Worm (Caenorhabditis elegans): ENCODE data around the gene C44B7.11.

The C44B7.11 gene

ce11 chrII:6853059-6853466 lies 44.3 kb downstream of the C44B7.11 start (continued):
- TF ChIP-seq nhr-90 (tag; optimal IDR thresholded peaks at IDR 0.05) (peak; percentile 64), nfyb-1 (GFP tag; IDR thresholded peaks at IDR 0.05) (peak; percentile 61), lin-26 (GFP tag; IDR thresholded peaks at IDR 0.05) (peak; percentile 75), F49E8.2 (tag; optimal IDR thresholded peaks at IDR 0.05; ENCODE audit: insufficient read depth) (no peak), hmg-20 (GFP tag; IDR thresholded peaks at IDR 0.05) (peak; percentile 21; the same call in 1 of the 2 replicates), rcor-1 (GFP tag; IDR thresholded peaks at IDR 0.05) (peak; percentile 72), zfh-2 (GFP tag; conservative IDR thresholded peaks at IDR 0.05) (peak; percentile 77), dpff-1 (tag; optimal IDR thresholded peaks at IDR 0.05) (no peak), lsy-27 (tag; optimal IDR thresholded peaks at IDR 0.05; ENCODE audit: borderline replicate concordance, insufficient read depth) (no peak), K11D2.4 (GFP tag; IDR thresholded peaks at IDR 0.05) (peak; percentile 71; the same call in 1 of the 2 replicates), dox-1 (GFP tag; IDR thresholded peaks at IDR 0.05) (peak; percentile 88), die-1 (tag; optimal IDR thresholded peaks at IDR 0.05) (peak; percentile 61), ceh-91 (GFP tag; IDR thresholded peaks at IDR 0.05) (peak; percentile 40; the same call in 1 of the 2 replicates), Y79H2A.3 (GFP tag; conservative IDR thresholded peaks at IDR 0.05) (0 out of 2 replicates have a peak, but pooled peaks have one; percentile 25), tbp1 (GFP tag; optimal IDR thresholded peaks at IDR 0.05) (peak; percentile 93), akir-1 (GFP tag; optimal IDR thresholded peaks at IDR 0.05) (peak; percentile 64), gei-17 (GFP tag; optimal IDR thresholded peaks at IDR 0.05) (no peak), pha-4 (tag; optimal IDR thresholded peaks at IDR 0.05) (no peak), ama-1 (optimal IDR thresholded peaks at IDR 0.05) (no peak), ama-1 (GFP tag; optimal IDR thresholded peaks at IDR 0.05) (peak; percentile 33 to 87), egl-44 (GFP tag; IDR thresholded peaks at IDR 0.05) (no peak), lin-35 (GFP tag; optimal IDR thresholded peaks at IDR 0.05) (peak in 1 of 3 experiments; percentile 33), T26A5.8 (tag; optimal IDR thresholded peaks at IDR 0.05) (no peak), snpc-1.3 (tag; optimal IDR thresholded peaks at IDR 0.05; ENCODE audit: insufficient read depth) (no peak), ceh-79 (tag; optimal IDR thresholded peaks at IDR 0.05) (no peak), zim-3 (tag; optimal IDR thresholded peaks at IDR 0.05) (no peak), madf-6 (GFP tag; IDR thresholded peaks at IDR 0.05) (peak; percentile 64; the same call in 1 of the 2 replicates), Y53G8AR.9 (GFP tag; conservative IDR thresholded peaks at IDR 0.05) (0 out of 2 replicates have a peak, but pooled peaks have one; percentile 41), ztf-28 (GFP tag; IDR thresholded peaks at IDR 0.05) (0 out of 2 replicates have a peak, but pooled peaks have one; percentile 49), F23B12.7 (tag; optimal IDR thresholded peaks at IDR 0.05; ENCODE audit: insufficient read depth) (no peak), mel-28 (tag; optimal IDR thresholded peaks at IDR 0.05; ENCODE audit: borderline replicate concordance) (no peak), attf-3 (GFP tag; conservative IDR thresholded peaks at IDR 0.05) (peak; percentile 53; the same call in 1 of the 2 replicates), aptf-2 (GFP tag; conservative IDR thresholded peaks at IDR 0.05) (no peak), ceh-27 (GFP tag; optimal IDR thresholded peaks at IDR 0.05) (peak; percentile 65), lin-40 (tag; optimal IDR thresholded peaks at IDR 0.05) (peak; percentile 69), fkh-3 (tag; optimal IDR thresholded peaks at IDR 0.05) (peak; percentile 48), ztf-26 (tag; optimal IDR thresholded peaks at IDR 0.05) (peak; percentile 45), ztf-22 (GFP tag; optimal IDR thresholded peaks at IDR 0.05) (no peak), ztf-6 (GFP tag; IDR thresholded peaks at IDR 0.05) (0 out of 2 replicates have a peak, but pooled peaks have one; percentile 30), ZK185.1 (tag; optimal IDR thresholded peaks at IDR 0.05; ENCODE audit: poor library complexity, severe bottlenecking) (peak; percentile 82), F10E7.11 (tag; optimal IDR thresholded peaks at IDR 0.05) (peak; percentile 28), nhr-179 (tag; optimal IDR thresholded peaks at IDR 0.05) (no peak), somi-1 (GFP tag; optimal IDR thresholded peaks at IDR 0.05) (peak; percentile 54), snpc-3.4 (tag; optimal IDR thresholded peaks at IDR 0.05) (peak; percentile 28), nhr-27 (tag; optimal IDR thresholded peaks at IDR 0.05) (no peak), nfya-2 (GFP tag; IDR thresholded peaks at IDR 0.05) (no peak), bed-2 (GFP tag; IDR thresholded peaks at IDR 0.05) (no peak)
